Worm (Caenorhabditis elegans) whole organism, L4 larva: Measurements from ENCODE around the gene C56G2.4.
A peak's percentile ranks its signal among the peaks of the same experiment; 100 is the strongest.

Experiments
- dmd-6 ChIP-seq: fragments of 200-800 bp; sonication (Bioruptor generic); IDR thresholded peaks from 2 replicates; pipeline ENCODE4 v1.3.6; 2022; ENCODE audit warnings: missing genetic modification reagents, missing genetic modification characterization, missing compliant biosample characterization
- dpl-1 ChIP-seq: fragments of 150-350 bp; optimal IDR thresholded peaks from 2 replicates; lab custom pipeline; 2014; ENCODE audit warnings: missing biosample characterization, missing genetic modification reagents, missing genetic modification characterization
- hlh-30 ChIP-seq: sonication (generic microtip); optimal IDR thresholded peaks from 2 replicates; lab custom pipeline; 2017; ENCODE audit warnings: antibody characterized with exemption, mild to moderate bottlenecking, missing genetic modification characterization, missing compliant biosample characterization; ENCODE audit not compliant: insufficient read depth
- lin-13 ChIP-seq: fragments of 150-350 bp; optimal IDR thresholded peaks from 2 replicates; lab custom pipeline; 2014; ENCODE audit warnings: missing biosample characterization, missing genetic modification reagents, missing genetic modification characterization
- lin-29 ChIP-seq: fragments of 200-800 bp; sonication (Bioruptor generic); IDR thresholded peaks from 2 replicates; pipeline ENCODE4 v1.3.6; 2022; ENCODE audit warnings: missing genetic modification reagents, missing genetic modification characterization, missing compliant biosample characterization
- nhr-25 ChIP-seq: sonication (generic microtip); optimal IDR thresholded peaks from 2 replicates; lab custom pipeline; 2017; ENCODE audit warnings: missing genetic modification characterization, mild to moderate bottlenecking, missing compliant biosample characterization, antibody characterized with exemption, moderate library complexity, borderline replicate concordance; ENCODE audit not compliant: insufficient read depth
- nhr-28 ChIP-seq: fragments of 150-350 bp; optimal IDR thresholded peaks from 2 replicates; lab custom pipeline; 2014; ENCODE audit warnings: missing biosample characterization, missing genetic modification characterization
- nhr-77 ChIP-seq: fragments of 150-350 bp; optimal IDR thresholded peaks from 2 replicates; lab custom pipeline; 2014; ENCODE audit warnings: missing biosample characterization, missing genetic modification characterization
- pha-4 ChIP-seq, 2 experiments: fragments of 150-350 bp in 1 of 2; fragments of 200-800 bp in 1 of 2; sonication (Bioruptor generic) in 1 of 2; IDR thresholded peaks in 1 of 2; optimal IDR thresholded peaks in 1 of 2; 2 replicates each; pipeline versions ENCODE4 v1.3.6 to Lab custom; 2014 to 2022; ENCODE audit warnings: missing genetic modification characterization in 2 of 2, missing genetic modification reagents in 2 of 2, missing biosample characterization in 1 of 2, missing compliant biosample characterization in 1 of 2
- unc-62 ChIP-seq, 3 experiments: fragments of 150-350 bp in 1 of 3; sonication (generic microtip); optimal IDR thresholded peaks in 2 of 3; peaks in 1 of 3; 1 replicate in 1 of 3; 2 replicates in 2 of 3; lab custom pipeline; 2014 to 2017; ENCODE audit warnings: missing biosample characterization in 3 of 3, missing genetic modification characterization in 3 of 3, missing genetic modification reagents in 3 of 3, missing genotype in 1 of 3

ce11 chrIII:6303114-6303647 is 28.4 kb upstream of the C56G2.4 start, which contains the start of gene F47D12.9:
- TF ChIP-seq nhr-77 (tag; lab: Kevin White, UChicago) (peak; percentile 28), dmd-6 (peak; percentile 73; the same call in 1 of the 2 replicates), nhr-28 (tag; lab: Kevin White, UChicago) (peak; percentile 84), dpl-1 (GFP tag; lab: Kevin White, UChicago) (peak; percentile 51), lin-13 (peak; percentile 71), nhr-25 (tag; lab: Kevin White, UChicago) (peak; percentile 46), hlh-30 (peak; percentile 98), lin-29 (no peak), pha-4 (GFP tag; IDR thresholded peaks at IDR 0.05; lab: Robert Waterston, UW) (no peak), pha-4 (tag; optimal IDR thresholded peaks at IDR 0.05; lab: Kevin White, UChicago) (peak; percentile 76), unc-62 (GFP tag; optimal IDR thresholded peaks at IDR 0.05 in 1 of 2; lab: Kevin White, UChicago) (peak in 1 of 2 experiments; percentile 80), unc-62 (tag; optimal IDR thresholded peaks at IDR 0.05; lab: Kevin White, UChicago) (no peak)
